Fruit fly (Drosophila melanogaster) whole organism, adult: ENCODE measurements around the gene CG43693.

Source experiments
- CG11617 ChIP-seq: fragments of 200-800 bp; sonication (Bioruptor generic); optimal IDR thresholded peaks from 2 replicates; lab custom pipeline; 2017; ENCODE audit warnings: mild to moderate bottlenecking, missing biosample characterization, missing genetic modification reagents, missing genetic modification characterization
- CG12768 ChIP-seq: fragments of 200-800 bp; sonication (Bioruptor generic); optimal IDR thresholded peaks from 2 replicates; lab custom pipeline; 2017; ENCODE audit warnings: missing biosample characterization, missing genetic modification characterization, mild to moderate bottlenecking, moderate library complexity, missing genetic modification reagents
- CG14711 ChIP-seq: fragments of 200-800 bp; sonication (Bioruptor generic); optimal IDR thresholded peaks from 2 replicates; lab custom pipeline; 2018; ENCODE audit warnings: missing biosample characterization, mild to moderate bottlenecking, missing genetic modification characterization, moderate library complexity
- CG1620 ChIP-seq: fragments of 200-800 bp; sonication (Bioruptor generic); optimal IDR thresholded peaks from 2 replicates; lab custom pipeline; 2016; ENCODE audit warnings: missing biosample characterization, missing genetic modification characterization
- CG33017 ChIP-seq: fragments of 200-800 bp; sonication (Bioruptor generic); optimal IDR thresholded peaks from 2 replicates; lab custom pipeline; 2018; ENCODE audit warnings: missing biosample characterization, mild to moderate bottlenecking, missing genetic modification characterization, moderate library complexity
- CG5204 ChIP-seq: fragments of 200-800 bp; sonication (Bioruptor generic); optimal IDR thresholded peaks from 2 replicates; lab custom pipeline; 2016; ENCODE audit warnings: missing biosample characterization, missing genetic modification characterization
- CG7045 ChIP-seq: fragments of 200-800 bp; sonication (Bioruptor generic); optimal IDR thresholded peaks from 2 replicates; lab custom pipeline; 2017; ENCODE audit warnings: missing biosample characterization, mild to moderate bottlenecking, missing genetic modification characterization
- CG7101 ChIP-seq: fragments of 200-800 bp; sonication (Bioruptor generic); optimal IDR thresholded peaks from 2 replicates; lab custom pipeline; 2018; ENCODE audit warnings: missing biosample characterization, mild to moderate bottlenecking, missing genetic modification characterization, moderate library complexity
- Clk ChIP-seq: fragments of 200-800 bp; sonication (Bioruptor generic); optimal IDR thresholded peaks from 2 replicates; lab custom pipeline; 2017; ENCODE audit warnings: missing biosample characterization, missing genetic modification characterization
- Crg-1 ChIP-seq: fragments of 200-800 bp; sonication (Bioruptor generic); optimal IDR thresholded peaks from 2 replicates; lab custom pipeline; 2016; ENCODE audit warnings: missing biosample characterization, missing genetic modification characterization
- Hr96 ChIP-seq: fragments of 200-800 bp; sonication (Bioruptor generic); optimal IDR thresholded peaks from 2 replicates; lab custom pipeline; 2016; ENCODE audit warnings: missing biosample characterization, missing genetic modification characterization
- Mnt ChIP-seq: fragments of 200-800 bp; sonication (Bioruptor generic); optimal IDR thresholded peaks from 2 replicates; lab custom pipeline; 2016; ENCODE audit warnings: missing biosample characterization, mild to moderate bottlenecking, missing genetic modification characterization
- bab1 ChIP-seq: fragments of 200-800 bp; sonication (Bioruptor generic); optimal IDR thresholded peaks from 3 replicates; lab custom pipeline; 2019; ENCODE audit warnings: missing biosample characterization, mild to moderate bottlenecking, missing genetic modification characterization, moderate library complexity
- cic ChIP-seq: fragments of 200-800 bp; sonication (Bioruptor generic); optimal IDR thresholded peaks from 2 replicates; lab custom pipeline; 2017; ENCODE audit warnings: missing biosample characterization, mild to moderate bottlenecking, missing genetic modification characterization, moderate library complexity
- cnc ChIP-seq, 2 experiments: fragments of >200 bp; optimal IDR thresholded peaks; 2 replicates each; lab custom pipeline; 2017
- kay ChIP-seq: fragments of 200-800 bp; sonication (Bioruptor generic); peaks from one replicate; lab custom pipeline; 2016; ENCODE audit warnings: missing biosample characterization, missing genetic modification characterization, borderline replicate concordance
- ovo ChIP-seq: fragments of 200-800 bp; sonication (Bioruptor generic); optimal IDR thresholded peaks from 2 replicates; lab custom pipeline; 2016; ENCODE audit warnings: missing biosample characterization, missing genetic modification characterization
- pad ChIP-seq: fragments of 200-800 bp; sonication (Bioruptor generic); optimal IDR thresholded peaks from 3 replicates; lab custom pipeline; 2017; ENCODE audit warnings: missing biosample characterization, missing genetic modification characterization, mild to moderate bottlenecking, moderate library complexity, missing genetic modification reagents
- tj ChIP-seq: fragments of 200-800 bp; sonication (Bioruptor generic); optimal IDR thresholded peaks from 3 replicates; lab custom pipeline; 2017; ENCODE audit warnings: missing biosample characterization, mild to moderate bottlenecking, missing genetic modification characterization, moderate library complexity
- toe ChIP-seq: fragments of 200-800 bp; sonication (Bioruptor generic); optimal IDR thresholded peaks from 2 replicates; lab custom pipeline; 2016; ENCODE audit warnings: missing biosample characterization, missing genetic modification characterization

Gene CG43693

DNA sequence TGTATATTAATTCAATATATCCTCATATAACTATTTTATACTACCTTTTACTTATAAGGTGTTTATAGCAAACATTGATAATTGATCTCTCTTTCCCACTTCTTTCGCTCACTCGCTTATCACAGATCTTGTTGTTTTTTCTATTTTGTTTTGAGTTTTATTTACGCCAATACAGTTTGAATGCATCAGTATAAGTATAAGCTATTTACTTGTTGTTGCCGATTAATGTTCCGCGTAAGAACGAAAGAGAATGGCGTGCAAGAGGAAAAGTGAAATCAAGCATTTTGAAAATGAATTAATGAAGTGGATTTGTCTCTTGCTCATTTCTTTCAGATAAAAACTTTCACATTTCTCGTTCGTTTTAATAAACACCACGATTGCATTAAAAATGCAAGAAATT is 32.4 kb upstream of the CG43693 start:
- TF ChIP-seq tj (GFP tag; lab: Kevin White, UChicago) (peak; percentile 48), kay (peak; percentile 96), bab1 (no peak), cic (peak; percentile 77), toe (no peak)

DNA sequence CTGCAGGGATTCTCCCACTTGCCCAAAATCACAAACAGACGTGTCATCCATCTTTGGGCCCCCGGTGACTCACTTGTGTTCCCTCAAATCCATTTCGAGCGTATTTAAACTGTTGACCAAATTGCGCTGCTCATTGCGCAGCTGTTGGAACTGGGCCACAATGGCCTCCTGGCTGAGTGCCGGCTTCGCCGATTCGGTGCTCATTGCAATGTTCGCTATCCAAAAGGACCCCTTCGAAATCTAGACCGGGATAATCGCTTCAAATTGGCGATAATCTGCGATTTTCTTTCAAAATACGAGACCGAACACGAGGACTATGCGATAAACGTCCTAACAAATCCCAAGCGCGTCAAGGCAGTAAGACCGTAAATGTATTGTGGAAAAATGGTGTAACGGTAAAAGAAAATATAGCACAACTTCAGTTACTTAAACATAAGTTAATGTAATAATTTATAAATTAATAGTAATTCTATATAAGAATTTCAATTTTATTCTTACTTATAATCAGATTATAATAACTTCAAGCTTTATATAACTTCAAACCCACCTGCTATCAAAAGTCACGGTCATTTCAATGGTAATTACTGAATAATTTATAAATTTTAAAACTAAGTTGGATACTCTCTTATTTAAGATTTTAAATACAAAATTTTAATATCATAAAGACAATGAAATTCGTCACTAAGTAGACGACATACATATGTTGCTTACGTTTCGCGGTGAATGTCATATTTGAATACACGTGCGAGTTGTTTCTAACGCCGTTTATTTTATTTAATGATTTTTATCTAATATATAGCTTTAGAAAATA is 23.1 kb upstream of the CG43693 start, which contains the start of the genes Pfdn2 and Noc1:
Pfdn2 (minus strand) TSS at position 346 of the 811 bp plus-strand sequence.
Noc1 (plus strand) TSS at position 727 of the 811 bp plus-strand sequence.
- TF ChIP-seq Crg-1 (GFP tag; lab: Kevin White, UChicago) (no peak), CG33017 (tag; lab: Kevin White, UChicago) (peak; percentile 39), CG5204 (GFP tag; lab: Kevin White, UChicago) (no peak), CG14711 (tag; lab: Kevin White, UChicago) (peak; percentile 34), kay (no peak), CG11617 (GFP tag; lab: Kevin White, UChicago) (peak; percentile 52), ovo (GFP tag; lab: Kevin White, UChicago) (peak; percentile 43), cic (no peak), CG1620 (GFP tag; lab: Kevin White, UChicago) (no peak), bab1 (peak; percentile 35), CG7101 (tag; lab: Kevin White, UChicago) (peak; percentile 66), CG7045 (GFP tag; lab: Kevin White, UChicago) (no peak), Mnt (peak; percentile 92), pad (GFP tag; lab: Kevin White, UChicago) (no peak)

DNA sequence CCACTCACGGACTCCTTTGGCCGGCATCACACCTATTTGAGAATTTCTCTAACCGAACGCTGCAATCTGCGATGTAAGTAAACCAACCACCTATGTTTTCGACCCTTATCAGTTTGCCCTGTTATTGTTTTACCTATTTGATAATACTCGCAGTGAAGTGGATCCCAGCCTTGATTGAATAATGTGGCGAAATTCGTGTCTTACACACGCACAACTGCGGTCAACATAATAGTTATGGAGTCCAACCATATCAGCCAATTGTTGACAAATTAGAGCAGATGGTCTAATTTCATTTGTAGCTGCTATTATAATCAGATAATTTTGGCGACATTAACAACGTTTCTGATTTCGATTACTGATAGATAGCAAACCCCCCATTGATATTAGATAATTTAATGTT is 19.9 kb upstream of the CG43693 start:
- TF ChIP-seq CG7045 (GFP tag; lab: Kevin White, UChicago) = no peak
- no peak for TF ChIP-seq ovo (GFP tag; lab: Kevin White, UChicago)
- TF ChIP-seq Hr96 (GFP tag; lab: Kevin White, UChicago) = no peak
- no peak for TF ChIP-seq CG11617 (GFP tag; lab: Kevin White, UChicago)
- no peak for TF ChIP-seq tj (GFP tag; lab: Kevin White, UChicago)
- no peak for TF ChIP-seq cic
- TF ChIP-seq Clk = no peak
- no peak for TF ChIP-seq bab1
- TF ChIP-seq CG1620 (GFP tag; lab: Kevin White, UChicago) = no peak
- TF ChIP-seq Mnt = no peak
- no peak for TF ChIP-seq pad (GFP tag; lab: Kevin White, UChicago)
- TF ChIP-seq toe = no peak

DNA sequence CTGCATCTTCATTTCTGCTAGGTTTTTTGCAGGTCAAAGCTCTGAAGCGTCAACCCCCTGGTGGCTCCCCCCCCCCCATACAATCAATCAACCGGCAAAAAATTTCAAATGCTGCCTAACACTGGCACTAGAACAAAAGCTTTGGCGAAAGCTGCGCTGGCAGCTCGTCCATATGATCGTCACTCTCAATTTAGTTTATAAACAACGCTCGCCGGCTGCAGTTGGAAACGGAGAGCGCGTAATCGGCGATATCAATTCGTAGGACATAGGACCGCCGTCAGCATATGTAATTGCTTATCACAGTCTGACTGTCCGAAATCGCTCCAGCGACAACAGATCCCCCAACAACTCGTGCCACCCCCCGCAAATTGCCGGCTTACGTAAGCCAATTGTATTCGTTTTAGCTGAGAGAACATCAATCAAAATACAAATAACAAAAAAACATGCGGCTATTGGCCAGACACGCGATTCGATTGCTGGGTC is 19.2 kb upstream of the CG43693 start, which contains the start of gene Mocs1:
Mocs1 (plus strand) TSS at position 155 of the 483 bp plus-strand sequence.
- TF ChIP-seq cic = peak; percentile 79
- TF ChIP-seq toe = no peak
- peak; percentile 63 for TF ChIP-seq CG7101 (tag; lab: Kevin White, UChicago)
- peak; percentile 22 for TF ChIP-seq CG33017 (tag; lab: Kevin White, UChicago)
- TF ChIP-seq kay = no peak
- TF ChIP-seq CG11617 (GFP tag; lab: Kevin White, UChicago) = peak; percentile 36
- peak; percentile 70 for TF ChIP-seq CG12768 (GFP tag; lab: Kevin White, UChicago)
- TF ChIP-seq pad (GFP tag; lab: Kevin White, UChicago) = peak; percentile 46
- TF ChIP-seq Crg-1 (GFP tag; lab: Kevin White, UChicago) = peak; percentile 48
- TF ChIP-seq cnc (optimal IDR thresholded peaks at IDR 0.05; lab: Kevin White, UChicago) = no peak
- peak; percentile 13 for TF ChIP-seq bab1
- peak; percentile 43 for TF ChIP-seq CG14711 (tag; lab: Kevin White, UChicago)
- TF ChIP-seq Mnt = peak; percentile 89
- peak; percentile 23 for TF ChIP-seq CG7045 (GFP tag; lab: Kevin White, UChicago)
- peak; percentile 98 for TF ChIP-seq tj (GFP tag; lab: Kevin White, UChicago)
- TF ChIP-seq ovo (GFP tag; lab: Kevin White, UChicago) = peak; percentile 56

DNA sequence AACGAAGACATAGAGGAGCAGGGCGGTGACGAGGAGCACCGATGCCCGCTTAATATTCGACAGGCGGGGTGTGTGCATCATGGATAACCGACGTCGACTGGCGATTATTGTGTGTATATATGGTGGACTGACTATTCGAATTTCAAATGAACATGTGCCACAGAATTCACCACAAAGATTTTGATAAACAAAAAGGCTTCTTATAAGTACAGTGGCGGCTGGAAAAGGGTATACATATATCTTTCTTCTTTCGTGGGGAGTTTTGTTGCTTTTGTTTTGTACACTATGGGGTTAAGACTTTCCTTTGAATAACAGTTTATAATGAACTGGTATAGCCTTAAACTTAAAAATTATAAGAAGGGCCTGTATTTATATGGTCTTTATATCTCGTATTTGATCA is 18.6 kb upstream of the CG43693 start, which contains the start of gene CG6310:
CG6310 (minus strand) TSS at position 101 of the 400 bp plus-strand sequence.
- no peak for TF ChIP-seq cic
- TF ChIP-seq Mnt = peak; percentile 29
- TF ChIP-seq CG14711 (tag; lab: Kevin White, UChicago) = no peak
- TF ChIP-seq cnc (optimal IDR thresholded peaks at IDR 0.05; lab: Kevin White, UChicago) = no peak
- no peak for TF ChIP-seq ovo (GFP tag; lab: Kevin White, UChicago)

DNA sequence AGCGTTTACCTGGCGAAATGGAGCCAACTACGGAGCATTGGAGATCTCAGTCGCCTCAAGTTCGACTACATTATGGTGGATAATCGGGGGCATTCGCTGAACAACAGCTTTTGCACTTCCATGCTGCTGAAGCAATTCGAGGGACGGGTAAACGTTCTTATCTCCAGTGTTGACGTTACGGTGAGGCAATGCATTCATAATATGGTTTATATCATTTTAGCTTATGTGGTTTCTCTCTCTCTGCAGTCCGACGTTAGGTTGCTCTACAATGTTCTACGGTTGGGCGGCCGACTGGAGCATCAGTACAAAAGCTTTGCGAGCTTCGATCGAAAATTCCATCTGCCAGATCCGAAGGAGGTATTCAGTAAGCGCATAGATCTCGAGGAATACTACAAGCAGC is 14.7 kb upstream of the CG43693 start:
- peak; percentile 18 for TF ChIP-seq cic
- TF ChIP-seq CG5204 (GFP tag; lab: Kevin White, UChicago) = no peak

DNA sequence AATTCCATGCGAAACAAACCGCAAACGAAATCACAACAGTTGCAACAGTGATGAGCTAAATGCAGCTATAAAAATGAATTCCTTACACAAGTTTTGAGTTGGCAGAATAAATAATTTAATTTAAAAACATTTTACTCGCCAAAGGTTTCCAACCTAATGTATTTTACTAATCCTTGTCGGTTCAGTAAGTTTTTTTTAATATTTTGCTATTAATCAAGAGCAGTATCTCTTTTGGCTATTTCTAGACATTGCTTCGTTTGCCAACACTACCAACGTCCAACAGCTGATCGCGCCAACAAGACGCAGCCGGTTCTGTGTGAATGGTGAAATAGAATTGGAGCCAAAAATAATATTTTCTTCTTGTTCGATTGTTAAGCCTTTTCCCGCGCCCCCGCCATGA is 13.5 kb upstream of the CG43693 start, which contains the start of the genes CG32075, CG45101 and SuUR:
CG32075 (minus strand) TSS at position 253 of the 400 bp plus-strand sequence.
CG45101 (plus strand) TSS at position 303 of the 400 bp plus-strand sequence.
SuUR (plus strand) TSS at position 303 of the 400 bp plus-strand sequence.
- TF ChIP-seq cic (no peak), kay (no peak), Crg-1 (GFP tag; lab: Kevin White, UChicago) (peak; percentile 92), Clk (peak; percentile 82), cnc (optimal IDR thresholded peaks at IDR 0.05; lab: Kevin White, UChicago) (no peak), Hr96 (GFP tag; lab: Kevin White, UChicago) (no peak), CG5204 (GFP tag; lab: Kevin White, UChicago) (no peak), ovo (GFP tag; lab: Kevin White, UChicago) (peak; percentile 59), CG7101 (tag; lab: Kevin White, UChicago) (peak; percentile 87), Mnt (peak; percentile 89), CG1620 (GFP tag; lab: Kevin White, UChicago) (peak; percentile 96), tj (GFP tag; lab: Kevin White, UChicago) (peak; percentile 71), pad (GFP tag; lab: Kevin White, UChicago) (peak; percentile 80), bab1 (peak; percentile 90), CG33017 (tag; lab: Kevin White, UChicago) (peak; percentile 70), CG14711 (tag; lab: Kevin White, UChicago) (peak; percentile 76), CG11617 (GFP tag; lab: Kevin White, UChicago) (peak; percentile 85), toe (peak; percentile 91), CG7045 (GFP tag; lab: Kevin White, UChicago) (peak; percentile 71), CG12768 (GFP tag; lab: Kevin White, UChicago) (peak; percentile 85)
